Fruit fly (Drosophila melanogaster) whole organism, embryonic: ENCODE measurements around the gene CG3448.

Experiments used
- Atf6 ChIP-seq: fragments of 200-800 bp; sonication (Bioruptor generic); IDR thresholded peaks from 2 replicates; pipeline ENCODE4 v1.3.6; 2022; ENCODE audit warnings: missing biosample characterization, missing genetic modification characterization
- BEAF-32 ChIP-seq: fragments of 200-800 bp; sonication (Bioruptor generic); optimal IDR thresholded peaks from 3 replicates; lab custom pipeline; 2017; ENCODE audit warnings: missing biosample characterization, missing genetic modification characterization, mild to moderate bottlenecking, moderate library complexity, missing genetic modification reagents
- Bgb ChIP-seq: fragments of 200-800 bp; sonication (Bioruptor generic); IDR thresholded peaks from 2 replicates; pipeline ENCODE4 v1.3.6; 2022; ENCODE audit warnings: missing biosample characterization, missing genetic modification characterization; ENCODE audit not compliant: partially characterized antibody
- CG10209 ChIP-seq: fragments of 200-800 bp; sonication (Bioruptor generic); optimal IDR thresholded peaks from 3 replicates; lab custom pipeline; 2017; ENCODE audit warnings: missing biosample characterization, mild to moderate bottlenecking, missing genetic modification characterization, missing genetic modification reagents
- CG10654 ChIP-seq: fragments of 200-800 bp; sonication (Bioruptor generic); optimal IDR thresholded peaks from 2 replicates; lab custom pipeline; 2016; ENCODE audit warnings: missing biosample characterization, missing genetic modification characterization
- CG1233 ChIP-seq: fragments of 200-800 bp; sonication (Bioruptor generic); optimal IDR thresholded peaks from 4 replicates; lab custom pipeline; 2018; ENCODE audit warnings: missing biosample characterization, mild to moderate bottlenecking, missing genetic modification characterization
- CG13296 ChIP-seq: fragments of 200-800 bp; sonication (Bioruptor generic); optimal IDR thresholded peaks from 3 replicates; lab custom pipeline; 2018; ENCODE audit warnings: missing biosample characterization, mild to moderate bottlenecking, missing genetic modification characterization
- CG13424 ChIP-seq: fragments of 200-800 bp; sonication (Bioruptor generic); optimal IDR thresholded peaks from 2 replicates; lab custom pipeline; 2019; ENCODE audit warnings: missing biosample characterization, mild to moderate bottlenecking, missing genetic modification characterization, moderate library complexity
- CG14860 ChIP-seq: fragments of 200-800 bp; sonication (Bioruptor generic); IDR thresholded peaks from 3 replicates; pipeline ENCODE4 v1.3.6; 2022; ENCODE audit warnings: missing biosample characterization, missing genetic modification characterization; ENCODE audit not compliant: partially characterized antibody
- CG16863 ChIP-seq: fragments of 200-800 bp; sonication (Bioruptor generic); optimal IDR thresholded peaks from 3 replicates; lab custom pipeline; 2016; ENCODE audit warnings: missing biosample characterization, missing genetic modification characterization
- CG17385 ChIP-seq: fragments of 200-800 bp; sonication (Bioruptor generic); optimal IDR thresholded peaks from 3 replicates; lab custom pipeline; 2018; ENCODE audit warnings: missing biosample characterization, mild to moderate bottlenecking, missing genetic modification characterization
- CG17802 ChIP-seq: fragments of 200-800 bp; sonication (Bioruptor generic); optimal IDR thresholded peaks from 2 replicates; lab custom pipeline; 2018; ENCODE audit warnings: missing biosample characterization, mild to moderate bottlenecking, missing genetic modification characterization, moderate library complexity
- CG18476 ChIP-seq: fragments of 200-800 bp; sonication (Bioruptor generic); optimal IDR thresholded peaks from 2 replicates; lab custom pipeline; 2016; ENCODE audit warnings: missing biosample characterization, mild to moderate bottlenecking, missing genetic modification characterization
- CG2202 ChIP-seq: fragments of 200-800 bp; sonication (Bioruptor generic); optimal IDR thresholded peaks from 2 replicates; lab custom pipeline; 2018; ENCODE audit warnings: missing biosample characterization, mild to moderate bottlenecking, missing genetic modification characterization
- CG4854 ChIP-seq: fragments of 200-800 bp; sonication (Bioruptor generic); optimal IDR thresholded peaks from 2 replicates; lab custom pipeline; 2016; ENCODE audit warnings: missing biosample characterization, missing genetic modification characterization, inconsistent platforms
- CG6683 ChIP-seq: fragments of 200-800 bp; sonication (Bioruptor generic); optimal IDR thresholded peaks from 2 replicates; lab custom pipeline; 2017; ENCODE audit warnings: missing biosample characterization, mild to moderate bottlenecking, missing genetic modification characterization, missing genetic modification reagents
- CG6765 ChIP-seq: fragments of 200-800 bp; sonication (Bioruptor generic); optimal IDR thresholded peaks from 3 replicates; lab custom pipeline; 2017; ENCODE audit warnings: missing biosample characterization, mild to moderate bottlenecking, missing genetic modification characterization
- CG6791 ChIP-seq: fragments of 200-800 bp; sonication (Bioruptor generic); IDR thresholded peaks from 3 replicates; pipeline ENCODE4 v1.3.6; 2022; ENCODE audit warnings: missing biosample characterization, missing genetic modification characterization; ENCODE audit not compliant: partially characterized antibody
- CG6813 ChIP-seq: fragments of 200-800 bp; sonication (Bioruptor generic); optimal IDR thresholded peaks from 2 replicates; lab custom pipeline; 2017; ENCODE audit warnings: missing biosample characterization, missing genetic modification characterization, mild to moderate bottlenecking, moderate library complexity, missing genetic modification reagents
- CG7928 ChIP-seq: fragments of 200-800 bp; sonication (Bioruptor generic); optimal IDR thresholded peaks from 2 replicates; lab custom pipeline; 2017; ENCODE audit warnings: missing biosample characterization, mild to moderate bottlenecking, missing genetic modification characterization
- CG7987 ChIP-seq: fragments of 200-800 bp; sonication (Bioruptor generic); optimal IDR thresholded peaks from 2 replicates; lab custom pipeline; 2018; ENCODE audit warnings: missing biosample characterization, mild to moderate bottlenecking, missing genetic modification characterization, moderate library complexity
- CG9437 ChIP-seq: fragments of 200-800 bp; sonication (Bioruptor generic); optimal IDR thresholded peaks from 2 replicates; lab custom pipeline; 2018; ENCODE audit warnings: missing biosample characterization, mild to moderate bottlenecking, missing genetic modification characterization
- D19A ChIP-seq: fragments of 200-800 bp; optimal IDR thresholded peaks from 3 replicates; lab custom pipeline; 2019; ENCODE audit warnings: missing biosample characterization, mild to moderate bottlenecking, missing genetic modification characterization, moderate library complexity
- Doc3 ChIP-seq: fragments of 200-800 bp; sonication (Bioruptor generic); IDR thresholded peaks from 3 replicates; pipeline ENCODE4 v1.3.6; 2022; ENCODE audit warnings: missing biosample characterization, missing genetic modification characterization; ENCODE audit not compliant: partially characterized antibody
- Dref ChIP-seq: fragments of 200-800 bp; sonication (Bioruptor generic); IDR thresholded peaks from 2 replicates; pipeline ENCODE4 v1.3.6; 2022; ENCODE audit warnings: missing biosample characterization, missing genetic modification characterization
- Fer3 ChIP-seq: fragments of 200-800 bp; sonication (Bioruptor generic); optimal IDR thresholded peaks from 2 replicates; lab custom pipeline; 2018; ENCODE audit warnings: missing biosample characterization, mild to moderate bottlenecking, missing genetic modification characterization, moderate library complexity
- HLH4C ChIP-seq: fragments of 200-800 bp; sonication (Bioruptor generic); IDR thresholded peaks from 3 replicates; pipeline ENCODE4 v1.3.6; 2022; ENCODE audit warnings: missing biosample characterization, missing genetic modification characterization; ENCODE audit not compliant: partially characterized antibody
- HLHmδ ChIP-seq: fragments of 200-800 bp; sonication (Bioruptor generic); optimal IDR thresholded peaks from 2 replicates; lab custom pipeline; 2018; ENCODE audit warnings: missing biosample characterization, mild to moderate bottlenecking, missing genetic modification characterization, moderate library complexity
- Hmr ChIP-seq: fragments of 200-800 bp; sonication (Bioruptor generic); optimal IDR thresholded peaks from 3 replicates; lab custom pipeline; 2017; ENCODE audit warnings: mild to moderate bottlenecking, missing biosample characterization, missing genetic modification reagents, missing genetic modification characterization
- Myb ChIP-seq: fragments of 200-800 bp; sonication (Bioruptor generic); optimal IDR thresholded peaks from 2 replicates; lab custom pipeline; 2016; ENCODE audit warnings: missing biosample characterization, missing genetic modification characterization
- NFAT ChIP-seq: fragments of 200-800 bp; sonication (Bioruptor generic); IDR thresholded peaks from 2 replicates; pipeline ENCODE4 v1.3.6; 2022; ENCODE audit warnings: missing biosample characterization, missing genetic modification characterization
- Neu2 ChIP-seq: fragments of 200-800 bp; sonication (Bioruptor generic); optimal IDR thresholded peaks from 3 replicates; lab custom pipeline; 2016; ENCODE audit warnings: missing biosample characterization, missing genetic modification characterization, borderline replicate concordance
- Nf-YB ChIP-seq: fragments of 200-800 bp; sonication (Bioruptor generic); optimal IDR thresholded peaks from 3 replicates; lab custom pipeline; 2019; ENCODE audit warnings: missing biosample characterization, mild to moderate bottlenecking, missing genetic modification characterization, moderate library complexity
- Spps ChIP-seq: fragments of 200-800 bp; sonication (Bioruptor generic); optimal IDR thresholded peaks from 2 replicates; lab custom pipeline; 2018; ENCODE audit warnings: missing biosample characterization, mild to moderate bottlenecking, missing genetic modification characterization
- az2 ChIP-seq: fragments of 200-800 bp; sonication (Bioruptor generic); optimal IDR thresholded peaks from 3 replicates; lab custom pipeline; 2016; ENCODE audit warnings: missing biosample characterization, missing genetic modification characterization
- grau ChIP-seq: fragments of 200-800 bp; optimal IDR thresholded peaks from 3 replicates; lab custom pipeline; 2019; ENCODE audit warnings: missing biosample characterization, mild to moderate bottlenecking, missing genetic modification characterization, moderate library complexity
- jigr1 ChIP-seq: fragments of 200-800 bp; sonication (Bioruptor generic); IDR thresholded peaks from 3 replicates; pipeline ENCODE4 v1.3.6; 2022; ENCODE audit warnings: missing biosample characterization, missing genetic modification characterization
- maf-S ChIP-seq: fragments of 200-800 bp; sonication (Bioruptor generic); optimal IDR thresholded peaks from 2 replicates; lab custom pipeline; 2016; ENCODE audit warnings: missing biosample characterization, missing genetic modification characterization
- nerfin-1 ChIP-seq: fragments of 200-800 bp; sonication (Bioruptor generic); optimal IDR thresholded peaks from 3 replicates; lab custom pipeline; 2019; ENCODE audit warnings: missing biosample characterization, mild to moderate bottlenecking, missing genetic modification characterization, moderate library complexity
- sd ChIP-seq: fragments of 200-800 bp; sonication (Bioruptor generic); optimal IDR thresholded peaks from 3 replicates; lab custom pipeline; 2018; ENCODE audit warnings: missing biosample characterization, mild to moderate bottlenecking, missing genetic modification characterization, moderate library complexity
- so ChIP-seq: fragments of 200-800 bp; sonication (Bioruptor generic); IDR thresholded peaks from 3 replicates; pipeline ENCODE4 v1.3.6; 2022; ENCODE audit warnings: missing biosample characterization, missing genetic modification characterization
- sug ChIP-seq: fragments of 200-800 bp; optimal IDR thresholded peaks from 2 replicates; lab custom pipeline; 2019; ENCODE audit warnings: missing biosample characterization, mild to moderate bottlenecking, missing genetic modification characterization, moderate library complexity
- tap ChIP-seq: fragments of 200-800 bp; optimal IDR thresholded peaks from 3 replicates; lab custom pipeline; 2019; ENCODE audit warnings: missing biosample characterization, mild to moderate bottlenecking, missing genetic modification characterization, moderate library complexity
- toy ChIP-seq: fragments of 200-800 bp; sonication (Bioruptor generic); IDR thresholded peaks from 2 replicates; pipeline ENCODE4 v1.3.6; 2022; ENCODE audit warnings: missing biosample characterization, missing genetic modification characterization
- usp ChIP-seq: fragments of >200 bp; optimal IDR thresholded peaks from 2 replicates; lab custom pipeline; 2017; ENCODE audit warnings: missing biosample characterization, missing genetic modification characterization
- vfl ChIP-seq: fragments of 200-800 bp; sonication (Bioruptor generic); optimal IDR thresholded peaks from 2 replicates; lab custom pipeline; 2016; ENCODE audit warnings: missing biosample characterization, missing genetic modification characterization
- vvl ChIP-seq: fragments of 200-800 bp; sonication (Bioruptor generic); IDR thresholded peaks from 2 replicates; pipeline ENCODE4 v1.3.6; 2022; ENCODE audit warnings: missing biosample characterization, missing genetic modification characterization

CG3448 gene

DNA sequence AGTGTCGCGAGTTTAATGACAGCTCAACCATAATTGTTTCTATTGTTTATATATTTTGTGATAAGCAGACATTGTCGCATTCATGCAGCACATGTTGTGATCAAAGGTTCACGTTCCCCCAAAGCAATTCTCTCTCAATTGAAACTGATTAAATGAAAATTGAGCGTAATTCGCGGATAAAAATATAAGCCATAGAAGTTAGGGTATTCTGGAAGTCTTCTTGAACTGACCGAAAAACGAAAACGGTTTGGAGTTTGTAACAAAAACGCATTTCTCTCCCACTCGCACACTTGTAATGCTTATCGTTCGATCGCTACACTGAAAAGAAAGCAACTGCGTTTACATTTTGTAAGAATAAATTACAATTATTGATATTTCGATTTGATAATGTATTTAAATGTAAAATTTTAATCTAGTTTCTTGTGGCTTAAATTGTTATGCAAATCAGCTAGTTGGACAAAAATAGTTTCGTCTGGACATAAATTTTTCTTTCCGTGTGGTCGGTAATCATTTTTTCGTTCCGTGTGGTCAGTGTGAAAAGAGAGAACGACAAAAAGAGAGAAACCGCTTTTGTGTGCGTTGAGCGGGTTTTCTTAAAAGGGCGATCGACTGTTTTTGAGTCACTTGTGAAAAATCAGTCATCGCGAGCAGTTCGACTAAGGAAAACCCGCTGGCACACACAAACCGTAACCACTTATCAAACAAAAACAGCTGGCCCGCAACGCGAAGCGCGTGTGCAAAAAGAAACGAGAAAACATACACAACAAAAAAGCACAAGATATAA is 28.5 kb downstream of the CG3448 start, which contains the start of gene aay (continued):
- peak; percentile 98 for TF ChIP-seq CG6765
- peak; percentile 99 for TF ChIP-seq CG10209 (GFP tag; lab: Kevin White, UChicago)
- peak; percentile 98 for TF ChIP-seq Spps (tag; lab: Kevin White, UChicago)
- TF ChIP-seq sug: peak; percentile 98
- TF ChIP-seq CG6683: peak; percentile 97
- peak; percentile 99 for TF ChIP-seq Atf6 (GFP tag; lab: Robert Waterston, UW)
- peak; percentile 99 for TF ChIP-seq grau (tag; lab: Kevin White, UChicago)
- peak; percentile 99 for TF ChIP-seq CG13296 (GFP tag; lab: Kevin White, UChicago)
- no peak for TF ChIP-seq CG6791
- TF ChIP-seq vvl (GFP tag; lab: Robert Waterston, UW): peak; percentile 99
- peak; percentile 99 for TF ChIP-seq CG4854 (GFP tag; lab: Kevin White, UChicago)
- TF ChIP-seq CG1233: peak; percentile 99
- TF ChIP-seq Doc3 (GFP tag; lab: Robert Waterston, UW): no peak
- TF ChIP-seq vfl (GFP tag; lab: Kevin White, UChicago): peak; percentile 97
- 0 out of 3 replicates have a peak, but pooled peaks have one; percentile 37 for TF ChIP-seq HLH4C (GFP tag; lab: Robert Waterston, UW)
- TF ChIP-seq CG6813 (GFP tag; lab: Kevin White, UChicago): peak; percentile 99
- peak; percentile 86 for TF ChIP-seq Myb
- peak; percentile 92 for TF ChIP-seq toy (GFP tag; lab: Robert Waterston, UW)
- TF ChIP-seq maf-S (GFP tag; lab: Kevin White, UChicago): peak; percentile 95
- peak; percentile 98 for TF ChIP-seq nerfin-1
- TF ChIP-seq Fer3 (tag; lab: Kevin White, UChicago): peak; percentile 99
- peak; percentile 40 for TF ChIP-seq Dref (GFP tag; lab: Robert Waterston, UW)
- peak; percentile 99 for TF ChIP-seq Hmr
- TF ChIP-seq Nf-YB (GFP tag; lab: Kevin White, UChicago): peak; percentile 92
- TF ChIP-seq BEAF-32 (GFP tag; lab: Kevin White, UChicago): peak; percentile 22
- no peak for TF ChIP-seq CG14860 (GFP tag; lab: Robert Waterston, UW)
- TF ChIP-seq Neu2 (GFP tag; lab: Kevin White, UChicago): peak; percentile 93
- TF ChIP-seq CG2202: peak; percentile 99
- TF ChIP-seq so (GFP tag; lab: Robert Waterston, UW): peak; percentile 98
- peak; percentile 98 for TF ChIP-seq CG17385 (GFP tag; lab: Kevin White, UChicago)
- TF ChIP-seq CG10654 (GFP tag; lab: Kevin White, UChicago): peak; percentile 98
- TF ChIP-seq Bgb (GFP tag; lab: Robert Waterston, UW): peak; percentile 21; the same call in 1 of the 2 replicates
- peak; percentile 99 for TF ChIP-seq tap (tag; lab: Kevin White, UChicago)
- TF ChIP-seq HLHmδ (GFP tag; lab: Kevin White, UChicago): no peak
- TF ChIP-seq CG7987 (GFP tag; lab: Kevin White, UChicago): peak; percentile 97
- TF ChIP-seq CG18476: peak; percentile 99
- peak; percentile 93 for TF ChIP-seq CG9437 (GFP tag; lab: Kevin White, UChicago)
- peak; percentile 82 for TF ChIP-seq CG7928 (GFP tag; lab: Kevin White, UChicago)
- peak; percentile 99 for TF ChIP-seq az2 (GFP tag; lab: Kevin White, UChicago)
- peak; percentile 97 for TF ChIP-seq CG16863
- peak; percentile 92 for TF ChIP-seq NFAT (GFP tag; lab: Robert Waterston, UW)
- no peak for TF ChIP-seq usp (GFP tag; lab: Kevin White, UChicago)
- TF ChIP-seq jigr1 (GFP tag; lab: Robert Waterston, UW): peak; percentile 95
- peak; percentile 90 for TF ChIP-seq CG17802 (tag; lab: Kevin White, UChicago)
- TF ChIP-seq D19A: peak; percentile 99
- peak; percentile 96 for TF ChIP-seq sd (tag; lab: Kevin White, UChicago)
- peak; percentile 99 for TF ChIP-seq CG13424 (tag; lab: Kevin White, UChicago)
